Worm (Caenorhabditis elegans) whole organism, young adult: ENCODE data around the gene slc-30A9.

Experiments used
- F39B2.1 ChIP-seq: fragments of 200-800 bp; sonication (Bioruptor generic); IDR thresholded peaks from 2 replicates; pipeline ENCODE4 v1.3.6; 2022; ENCODE audit warnings: missing genetic modification reagents, missing genetic modification characterization, missing compliant biosample characterization
- K11D2.4 ChIP-seq: fragments of 200-800 bp; sonication (Bioruptor generic); IDR thresholded peaks from 2 replicates; pipeline ENCODE4 v1.3.6; 2022; ENCODE audit warnings: missing genetic modification reagents, missing genetic modification characterization, missing compliant biosample characterization
- Y56A3A.18 ChIP-seq: fragments of 200-800 bp; sonication (Bioruptor generic); IDR thresholded peaks from 2 replicates; pipeline ENCODE4 v1.3.6; 2022; ENCODE audit warnings: missing genetic modification reagents, missing genetic modification characterization, missing compliant biosample characterization
- ama-1 ChIP-seq, 3 experiments: fragments of 150-350 bp in 1 of 3; sonication (generic microtip) in 2 of 3; optimal IDR thresholded peaks; 2 replicates each; lab custom pipeline; 2014 to 2018; ENCODE audit warnings: missing biosample characterization in 2 of 3, missing genetic modification characterization in 2 of 3, missing genetic modification reagents in 2 of 3
- ceh-91 ChIP-seq: fragments of 200-800 bp; sonication (Bioruptor generic); IDR thresholded peaks from 2 replicates; pipeline ENCODE4 v1.3.6; 2022; ENCODE audit warnings: missing genetic modification reagents, missing genetic modification characterization, missing compliant biosample characterization
- die-1 ChIP-seq: sonication (generic microtip); optimal IDR thresholded peaks from 2 replicates; lab custom pipeline; 2016; ENCODE audit warnings: missing genotype, mild to moderate bottlenecking, missing genetic modification characterization, missing compliant biosample characterization
- efl-1 ChIP-seq: fragments of 150-350 bp; optimal IDR thresholded peaks from 2 replicates; lab custom pipeline; 2014; ENCODE audit warnings: missing biosample characterization, missing genetic modification reagents, missing genetic modification characterization
- egl-18 ChIP-seq: fragments of 200-800 bp; sonication (Bioruptor generic); IDR thresholded peaks from 2 replicates; pipeline ENCODE4 v1.3.6; 2022; ENCODE audit warnings: missing genetic modification reagents, missing genetic modification characterization, missing compliant biosample characterization
- hlh-12 ChIP-seq: sonication (generic microtip); optimal IDR thresholded peaks from 2 replicates; lab custom pipeline; 2016; ENCODE audit warnings: missing genetic modification characterization, missing compliant biosample characterization
- pha-4 ChIP-seq: fragments of 150-350 bp; sonication (generic microtip); optimal IDR thresholded peaks from 2 replicates; lab custom pipeline; 2014; ENCODE audit warnings: missing biosample characterization, missing genetic modification reagents, missing genetic modification characterization
- tlf-1 ChIP-seq: fragments of 200-800 bp; sonication (Bioruptor generic); optimal IDR thresholded peaks from 2 replicates; lab custom pipeline; 2018; ENCODE audit warnings: mild to moderate bottlenecking, missing genetic modification characterization, missing compliant biosample characterization
- unc-62 ChIP-seq: fragments of 150-350 bp; optimal IDR thresholded peaks from 2 replicates; lab custom pipeline; 2014; ENCODE audit warnings: missing biosample characterization, missing genetic modification reagents, missing genetic modification characterization

DNA sequence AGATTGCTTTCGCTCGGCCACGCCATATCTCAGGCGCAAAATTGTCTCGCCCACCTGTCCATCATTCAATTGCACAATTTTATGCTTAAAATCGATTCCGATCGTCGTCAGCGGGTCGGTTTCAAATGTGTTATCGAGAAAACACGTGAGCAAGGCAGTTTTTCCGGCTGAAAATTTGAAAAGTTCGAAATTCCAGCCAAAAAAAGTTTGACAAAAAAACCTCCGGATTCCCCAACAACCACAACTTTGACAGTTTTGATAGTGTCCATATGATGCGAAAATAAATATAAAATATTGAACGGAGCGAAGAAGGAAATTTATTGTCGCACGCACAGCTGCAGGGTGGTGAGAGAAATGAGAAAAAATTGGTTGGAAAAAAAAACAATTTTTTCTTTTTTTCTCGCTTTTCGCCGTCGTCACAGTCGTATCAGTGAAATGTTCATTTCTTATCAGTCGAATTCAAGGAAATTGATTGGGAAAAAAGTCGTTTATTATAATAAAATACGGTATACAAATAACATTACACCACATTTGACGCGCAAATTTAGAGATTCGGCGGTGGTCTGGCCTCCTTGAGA lies 35.1 kb upstream of the slc-30A9 start, which contains the start of gene Y71H2AM.12:
- TF ChIP-seq ama-1 (optimal IDR thresholded peaks at IDR 0.05; lab: Kevin White, UChicago) (no peak), ama-1 (GFP tag; optimal IDR thresholded peaks at IDR 0.05; lab: Kevin White, UChicago) (no peak), hlh-12 (tag; lab: Kevin White, UChicago) (no peak), pha-4 (tag; lab: Kevin White, UChicago) (no peak), Y56A3A.18 (GFP tag; lab: Robert Waterston, UW) (no peak), unc-62 (no peak), F39B2.1 (GFP tag; lab: Robert Waterston, UW) (no peak), efl-1 (GFP tag; lab: Kevin White, UChicago) (no peak), die-1 (tag; lab: Kevin White, UChicago) (no peak), tlf-1 (no peak), egl-18 (GFP tag; lab: Robert Waterston, UW) (no peak), K11D2.4 (GFP tag; lab: Robert Waterston, UW) (no peak), ceh-91 (GFP tag; lab: Robert Waterston, UW) (no peak)
